Fruit fly (Drosophila melanogaster) whole organism, prepupa: Measurements from ENCODE around the gene SLIRP1.

Experiments
- CG16779 ChIP-seq: fragments of 200-800 bp; sonication (Bioruptor generic); optimal IDR thresholded peaks from 3 replicates; lab custom pipeline; 2017; ENCODE audit warnings: missing biosample characterization, mild to moderate bottlenecking, missing genetic modification characterization
- CG7368 ChIP-seq: fragments of 200-800 bp; sonication (Bioruptor generic); optimal IDR thresholded peaks from 3 replicates; lab custom pipeline; 2016; ENCODE audit warnings: missing biosample characterization, missing genetic modification characterization
- Hr39 ChIP-seq: fragments of 200-800 bp; sonication (Bioruptor generic); optimal IDR thresholded peaks from 2 replicates; lab custom pipeline; 2016; ENCODE audit warnings: missing biosample characterization, missing genetic modification characterization

- TF ChIP-seq CG7368 (GFP tag; lab: Kevin White, UChicago) = peak; percentile 19
- no peak for TF ChIP-seq CG16779
- TF ChIP-seq Hr39 (GFP tag; lab: Kevin White, UChicago) = peak; percentile 87
Measured at dm6 chrX:21349800-21350309, 30.8 kb upstream of the SLIRP1 start, which contains the start of the genes peng and sol.
